Fruit fly (Drosophila melanogaster) whole organism, prepupa: ENCODE measurements around the gene LysE.

ENCODE experiments used
- CG11902 ChIP-seq: fragments of 200-800 bp; sonication (Bioruptor generic); optimal IDR thresholded peaks from 3 replicates; lab custom pipeline; 2016; ENCODE audit warnings: missing biosample characterization, missing genetic modification characterization
- CG6163 ChIP-seq: fragments of 200-800 bp; sonication (Bioruptor generic); IDR thresholded peaks from 3 replicates; pipeline ENCODE4 v1.3.6; 2022; ENCODE audit warnings: missing biosample characterization, missing genetic modification characterization
- Sox102F ChIP-seq: fragments of 200-800 bp; sonication (Bioruptor generic); optimal IDR thresholded peaks from 2 replicates; lab custom pipeline; 2016; ENCODE audit warnings: missing biosample characterization, mild to moderate bottlenecking, missing genetic modification characterization

dm6 chr3L:1165808-1166207, 46.8 kb upstream of the LysE start:
- TF ChIP-seq Sox102F (GFP tag; lab: Kevin White, UChicago) (no peak), CG11902 (no peak), CG6163 (peak; percentile 75)
